Fruit fly (Drosophila melanogaster) whole organism, embryonic: Measurements from ENCODE around the gene Gycalpha99B.

Experiments used
- C15 ChIP-seq: fragments of 200-800 bp; sonication (Bioruptor generic); IDR thresholded peaks from 3 replicates; pipeline ENCODE4 v1.3.6; 2022; ENCODE audit warnings: missing biosample characterization, missing genetic modification characterization
- CG1024 ChIP-seq: fragments of 200-800 bp; sonication (Bioruptor generic); IDR thresholded peaks from 2 replicates; pipeline ENCODE4 v1.3.6; 2022; ENCODE audit warnings: missing biosample characterization, missing genetic modification characterization
- CG11456 ChIP-seq: fragments of 200-800 bp; sonication (Bioruptor generic); IDR thresholded peaks from 3 replicates; pipeline ENCODE4 v1.3.6; 2022; ENCODE audit warnings: missing biosample characterization, missing genetic modification characterization
- CG11504 ChIP-seq: fragments of 200-800 bp; sonication (Bioruptor generic); optimal IDR thresholded peaks from 3 replicates; lab custom pipeline; 2019; ENCODE audit warnings: missing biosample characterization, mild to moderate bottlenecking, missing genetic modification characterization, moderate library complexity
- CG13424 ChIP-seq: fragments of 200-800 bp; sonication (Bioruptor generic); optimal IDR thresholded peaks from 2 replicates; lab custom pipeline; 2019; ENCODE audit warnings: missing biosample characterization, mild to moderate bottlenecking, missing genetic modification characterization, moderate library complexity
- CG14014 ChIP-seq: fragments of 200-800 bp; sonication (Bioruptor generic); IDR thresholded peaks from 2 replicates; pipeline ENCODE4 v1.3.6; 2022; ENCODE audit warnings: missing biosample characterization, missing genetic modification characterization
- CG15011 ChIP-seq: fragments of 200-800 bp; sonication (Bioruptor generic); optimal IDR thresholded peaks from 3 replicates; lab custom pipeline; 2018; ENCODE audit warnings: missing biosample characterization, mild to moderate bottlenecking, missing genetic modification characterization
- CG15696 ChIP-seq: fragments of 200-800 bp; sonication (Bioruptor generic); optimal IDR thresholded peaks from 2 replicates; lab custom pipeline; 2019; ENCODE audit warnings: missing biosample characterization, mild to moderate bottlenecking, missing genetic modification characterization, moderate library complexity
- CG17328 ChIP-seq: fragments of 200-800 bp; sonication (Bioruptor generic); IDR thresholded peaks from 2 replicates; pipeline ENCODE4 v1.3.6; 2022; ENCODE audit warnings: missing biosample characterization, missing genetic modification characterization
- CG18262 ChIP-seq: fragments of 200-800 bp; optimal IDR thresholded peaks from 3 replicates; lab custom pipeline; 2019; ENCODE audit warnings: missing biosample characterization, mild to moderate bottlenecking, missing genetic modification characterization, moderate library complexity
- CG2712 ChIP-seq: fragments of 200-800 bp; optimal IDR thresholded peaks from 3 replicates; lab custom pipeline; 2019; ENCODE audit warnings: missing biosample characterization, mild to moderate bottlenecking, missing genetic modification characterization, moderate library complexity
- CG30431 ChIP-seq: fragments of 200-800 bp; sonication (Bioruptor generic); optimal IDR thresholded peaks from 2 replicates; lab custom pipeline; 2017; ENCODE audit warnings: missing biosample characterization, missing genetic modification characterization
- CG33213 ChIP-seq: fragments of 200-800 bp; sonication (Bioruptor generic); optimal IDR thresholded peaks from 3 replicates; lab custom pipeline; 2016; ENCODE audit warnings: missing biosample characterization, missing genetic modification characterization
- CG4282 ChIP-seq: fragments of 200-800 bp; sonication (Bioruptor generic); optimal IDR thresholded peaks from 2 replicates; lab custom pipeline; 2016; ENCODE audit warnings: missing biosample characterization, missing genetic modification characterization
- CG4360 ChIP-seq: fragments of 200-800 bp; sonication (Bioruptor generic); IDR thresholded peaks from 2 replicates; pipeline ENCODE4 v1.3.6; 2022; ENCODE audit warnings: missing biosample characterization, missing genetic modification characterization
- CG4404 ChIP-seq: fragments of 200-800 bp; sonication (Bioruptor generic); IDR thresholded peaks from 2 replicates; pipeline ENCODE4 v1.3.6; 2022; ENCODE audit warnings: missing biosample characterization, missing genetic modification characterization
- CG6791 ChIP-seq: fragments of 200-800 bp; sonication (Bioruptor generic); IDR thresholded peaks from 3 replicates; pipeline ENCODE4 v1.3.6; 2022; ENCODE audit warnings: missing biosample characterization, missing genetic modification characterization; ENCODE audit not compliant: partially characterized antibody
- CG7987 ChIP-seq: fragments of 200-800 bp; sonication (Bioruptor generic); optimal IDR thresholded peaks from 2 replicates; lab custom pipeline; 2018; ENCODE audit warnings: missing biosample characterization, mild to moderate bottlenecking, missing genetic modification characterization, moderate library complexity
- CG8290 ChIP-seq, 3 experiments: fragments of 200-800 bp; sonication (Bioruptor generic); optimal IDR thresholded peaks; 2 replicates each; lab custom pipeline; 2016 to 2019; ENCODE audit warnings: missing biosample characterization in 3 of 3, missing genetic modification characterization in 3 of 3, mild to moderate bottlenecking in 2 of 3, moderate library complexity in 1 of 3
- D19B ChIP-seq: fragments of 200-800 bp; sonication (Bioruptor generic); optimal IDR thresholded peaks from 2 replicates; lab custom pipeline; 2017; ENCODE audit warnings: missing biosample characterization, mild to moderate bottlenecking, missing genetic modification characterization
- Dref ChIP-seq: fragments of 200-800 bp; sonication (Bioruptor generic); IDR thresholded peaks from 2 replicates; pipeline ENCODE4 v1.3.6; 2022; ENCODE audit warnings: missing biosample characterization, missing genetic modification characterization
- HLH54F ChIP-seq: fragments of 200-800 bp; sonication (Bioruptor generic); optimal IDR thresholded peaks from 3 replicates; lab custom pipeline; 2016; ENCODE audit warnings: missing biosample characterization, missing genetic modification characterization
- Hand ChIP-seq: fragments of 200-800 bp; sonication (Bioruptor generic); optimal IDR thresholded peaks from 2 replicates; lab custom pipeline; 2017; ENCODE audit warnings: mild to moderate bottlenecking, missing biosample characterization, missing genetic modification reagents, missing genetic modification characterization
- Mrtf ChIP-seq: fragments of 200-800 bp; sonication (Bioruptor generic); IDR thresholded peaks from 3 replicates; pipeline ENCODE4 v1.3.6; 2022; ENCODE audit warnings: missing biosample characterization, missing genetic modification characterization
- Nf-YB ChIP-seq: fragments of 200-800 bp; sonication (Bioruptor generic); optimal IDR thresholded peaks from 3 replicates; lab custom pipeline; 2019; ENCODE audit warnings: missing biosample characterization, mild to moderate bottlenecking, missing genetic modification characterization, moderate library complexity
- Poxn ChIP-seq: fragments of 200-800 bp; sonication (Bioruptor generic); IDR thresholded peaks from 2 replicates; pipeline ENCODE4 v1.3.6; 2022; ENCODE audit warnings: missing biosample characterization, missing genetic modification characterization
- Side ChIP-seq: fragments of 200-800 bp; sonication (Bioruptor generic); optimal IDR thresholded peaks from 2 replicates; lab custom pipeline; 2016; ENCODE audit warnings: missing biosample characterization, missing genetic modification characterization
- ato ChIP-seq: fragments of 200-800 bp; sonication (Bioruptor generic); IDR thresholded peaks from 2 replicates; pipeline ENCODE4 v1.3.6; 2022; ENCODE audit warnings: missing biosample characterization, missing genetic modification characterization; ENCODE audit not compliant: partially characterized antibody
- dm ChIP-seq: fragments of 200-800 bp; sonication (Bioruptor generic); optimal IDR thresholded peaks from 3 replicates; lab custom pipeline; 2016; ENCODE audit warnings: missing biosample characterization, missing genetic modification characterization
- emc ChIP-seq: fragments of 200-800 bp; sonication (Bioruptor generic); optimal IDR thresholded peaks from 2 replicates; lab custom pipeline; 2016; ENCODE audit warnings: missing biosample characterization, missing genetic modification characterization
- fd64A ChIP-seq: fragments of 200-800 bp; sonication (Bioruptor generic); optimal IDR thresholded peaks from 3 replicates; lab custom pipeline; 2018; ENCODE audit warnings: missing biosample characterization, mild to moderate bottlenecking, missing genetic modification characterization
- fd96Cb ChIP-seq: fragments of 200-800 bp; sonication (Bioruptor generic); optimal IDR thresholded peaks from 2 replicates; lab custom pipeline; 2018; ENCODE audit warnings: missing biosample characterization, mild to moderate bottlenecking, missing genetic modification characterization, moderate library complexity
- gce ChIP-seq: fragments of 200-800 bp; sonication (Bioruptor generic); IDR thresholded peaks from 3 replicates; pipeline ENCODE4 v1.3.6; 2022; ENCODE audit warnings: missing biosample characterization, missing genetic modification characterization
- hkb ChIP-seq, 2 experiments: fragments of 200-800 bp in 1 of 2; fragments of >200 bp in 1 of 2; sonication (Bioruptor generic) in 1 of 2; IDR thresholded peaks in 1 of 2; optimal IDR thresholded peaks in 1 of 2; 2 replicates each; pipeline versions ENCODE4 v1.3.6 to Lab custom; 2017 to 2022; ENCODE audit warnings: missing biosample characterization in 1 of 2, missing genetic modification characterization in 1 of 2
- jigr1 ChIP-seq: fragments of 200-800 bp; sonication (Bioruptor generic); IDR thresholded peaks from 3 replicates; pipeline ENCODE4 v1.3.6; 2022; ENCODE audit warnings: missing biosample characterization, missing genetic modification characterization
- nau ChIP-seq: fragments of 200-800 bp; sonication (Bioruptor generic); optimal IDR thresholded peaks from 3 replicates; lab custom pipeline; 2017; ENCODE audit warnings: missing biosample characterization, mild to moderate bottlenecking, missing genetic modification characterization, missing genetic modification reagents
- onecut ChIP-seq: fragments of 200-800 bp; sonication (Bioruptor generic); IDR thresholded peaks from 2 replicates; pipeline ENCODE4 v1.3.6; 2022; ENCODE audit warnings: missing biosample characterization, missing genetic modification characterization
- phol ChIP-seq: fragments of 200-800 bp; sonication (Bioruptor generic); optimal IDR thresholded peaks from 3 replicates; lab custom pipeline; 2018; ENCODE audit warnings: missing biosample characterization, mild to moderate bottlenecking, missing genetic modification characterization, moderate library complexity
- prd ChIP-seq, 3 experiments: fragments of >200 bp in 2 of 3; fragments of 200-800 bp in 1 of 3; sonication (Bioruptor generic) in 1 of 3; optimal IDR thresholded peaks in 2 of 3; IDR thresholded peaks in 1 of 3; 2 replicates in 2 of 3; 3 replicates in 1 of 3; pipeline versions ENCODE4 v1.3.6 to Lab custom; 2017 to 2022; ENCODE audit warnings: missing biosample characterization in 1 of 3, missing genetic modification characterization in 1 of 3
- sc ChIP-seq, 3 experiments: fragments of >200 bp in 2 of 3; fragments of 200-800 bp in 1 of 3; sonication (Bioruptor generic) in 1 of 3; optimal IDR thresholded peaks; 2 replicates in 2 of 3; 3 replicates in 1 of 3; lab custom pipeline; 2017; ENCODE audit warnings: mild to moderate bottlenecking in 1 of 3, missing biosample characterization in 1 of 3, missing genetic modification characterization in 1 of 3, missing genetic modification reagents in 1 of 3
- scrt ChIP-seq: fragments of 200-800 bp; sonication (Bioruptor generic); optimal IDR thresholded peaks from 2 replicates; lab custom pipeline; 2018; ENCODE audit warnings: missing biosample characterization, mild to moderate bottlenecking, missing genetic modification characterization, moderate library complexity
- seq ChIP-seq: fragments of 200-800 bp; sonication (Bioruptor generic); IDR thresholded peaks from 2 replicates; pipeline ENCODE4 v1.3.6; 2022; ENCODE audit warnings: missing biosample characterization, missing genetic modification characterization
- shn ChIP-seq: fragments of 200-800 bp; sonication (Bioruptor generic); optimal IDR thresholded peaks from 3 replicates; lab custom pipeline; 2016; ENCODE audit warnings: missing biosample characterization, missing genetic modification characterization
- sim ChIP-seq: fragments of 200-800 bp; sonication (Bioruptor generic); IDR thresholded peaks from 2 replicates; pipeline ENCODE4 v1.3.6; 2022; ENCODE audit warnings: missing biosample characterization, missing genetic modification characterization
- so ChIP-seq: fragments of 200-800 bp; sonication (Bioruptor generic); IDR thresholded peaks from 3 replicates; pipeline ENCODE4 v1.3.6; 2022; ENCODE audit warnings: missing biosample characterization, missing genetic modification characterization
- stc ChIP-seq: fragments of 200-800 bp; sonication (Bioruptor generic); IDR thresholded peaks from 2 replicates; pipeline ENCODE4 v1.3.6; 2022; ENCODE audit warnings: missing biosample characterization, missing genetic modification characterization
- stwl ChIP-seq: fragments of 200-800 bp; sonication (Bioruptor generic); optimal IDR thresholded peaks from 3 replicates; lab custom pipeline; 2018; ENCODE audit warnings: missing biosample characterization, mild to moderate bottlenecking, missing genetic modification characterization, moderate library complexity
- sug ChIP-seq: fragments of 200-800 bp; optimal IDR thresholded peaks from 2 replicates; lab custom pipeline; 2019; ENCODE audit warnings: missing biosample characterization, mild to moderate bottlenecking, missing genetic modification characterization, moderate library complexity
- zf30C ChIP-seq: fragments of 200-800 bp; sonication (Bioruptor generic); optimal IDR thresholded peaks from 3 replicates; lab custom pipeline; 2018; ENCODE audit warnings: missing biosample characterization, mild to moderate bottlenecking, missing genetic modification characterization

The Gycalpha99B gene

dm6 chr3R:29675333-29675732 lies 7.0 kb upstream of the Gycalpha99B start, which contains the start of the genes Bub3 and Cap-D2 (continued):
- TF ChIP-seq CG18262 (tag; lab: Kevin White, UChicago) (no peak), CG6791 (peak; percentile 75), hkb (optimal IDR thresholded peaks at IDR 0.05; lab: Kevin White, UChicago) (peak; percentile 12), hkb (GFP tag; IDR thresholded peaks at IDR 0.05; lab: Robert Waterston, UW) (peak; percentile 80), Nf-YB (GFP tag; lab: Kevin White, UChicago) (peak; percentile 41), zf30C (GFP tag; lab: Kevin White, UChicago) (no peak), CG15011 (GFP tag; lab: Kevin White, UChicago) (no peak), CG4282 (GFP tag; lab: Kevin White, UChicago) (no peak), ato (GFP tag; lab: Robert Waterston, UW) (peak; percentile 43; the same call in 1 of the 2 replicates), fd64A (no peak), CG2712 (peak; percentile 73), CG1024 (peak; percentile 67; the same call in 1 of the 2 replicates), stwl (tag; lab: Kevin White, UChicago) (peak; percentile 71), Mrtf (GFP tag; lab: Robert Waterston, UW) (no peak), CG8290 (GFP tag; optimal IDR thresholded peaks at IDR 0.05; lab: Kevin White, UChicago) (peak; percentile 88), CG8290 (tag; optimal IDR thresholded peaks at IDR 0.05; lab: Kevin White, UChicago) (peak in 1 of 2 experiments; percentile 27), CG13424 (tag; lab: Kevin White, UChicago) (peak; percentile 77), D19B (no peak), seq (GFP tag; lab: Robert Waterston, UW) (peak; percentile 58), shn (GFP tag; lab: Kevin White, UChicago) (peak; percentile 70), scrt (GFP tag; lab: Kevin White, UChicago) (no peak), jigr1 (GFP tag; lab: Robert Waterston, UW) (no peak), prd (optimal IDR thresholded peaks at IDR 0.05; lab: Kevin White, UChicago) (no peak), prd (GFP tag; IDR thresholded peaks at IDR 0.05; lab: Robert Waterston, UW) (peak; percentile 77), CG15696 (tag; lab: Kevin White, UChicago) (peak; percentile 69), nau (GFP tag; lab: Kevin White, UChicago) (no peak), CG7987 (GFP tag; lab: Kevin White, UChicago) (peak; percentile 13), sug (tag; lab: Kevin White, UChicago) (no peak), C15 (no peak), Poxn (GFP tag; lab: Robert Waterston, UW) (no peak), CG11504 (tag; lab: Kevin White, UChicago) (no peak), so (GFP tag; lab: Robert Waterston, UW) (no peak), HLH54F (GFP tag; lab: Kevin White, UChicago) (peak; percentile 72), sim (GFP tag; lab: Robert Waterston, UW) (no peak), stc (GFP tag; lab: Robert Waterston, UW) (peak; percentile 27; the same call in 1 of the 2 replicates), onecut (GFP tag; lab: Robert Waterston, UW) (no peak), CG4360 (GFP tag; lab: Robert Waterston, UW) (no peak), Side (peak; percentile 79), dm (GFP tag; lab: Kevin White, UChicago) (peak; percentile 37), CG33213 (GFP tag; lab: Kevin White, UChicago) (peak; percentile 71), CG11456 (GFP tag; lab: Robert Waterston, UW) (0 out of 3 replicates have a peak, but pooled peaks have one; percentile 13), emc (GFP tag; lab: Kevin White, UChicago) (no peak), CG17328 (GFP tag; lab: Robert Waterston, UW) (peak; percentile 70), fd96Cb (tag; lab: Kevin White, UChicago) (peak; percentile 55), Hand (GFP tag; lab: Kevin White, UChicago) (peak; percentile 22), CG14014 (GFP tag; lab: Robert Waterston, UW) (peak; percentile 79), CG4404 (GFP tag; lab: Robert Waterston, UW) (peak; percentile 45), sc (optimal IDR thresholded peaks at IDR 0.05; lab: Kevin White, UChicago) (no peak), sc (GFP tag; optimal IDR thresholded peaks at IDR 0.05; lab: Kevin White, UChicago) (peak; percentile 49), CG30431 (GFP tag; lab: Kevin White, UChicago) (peak; percentile 21), phol (tag; lab: Kevin White, UChicago) (peak; percentile 83), gce (GFP tag; lab: Robert Waterston, UW) (no peak), Dref (GFP tag; lab: Robert Waterston, UW) (peak; percentile 76)
